Fruit fly (Drosophila melanogaster) whole organism, pupa: ENCODE data around the gene MED15.

Source experiments
- CG10348 ChIP-seq: fragments of 200-800 bp; sonication (Bioruptor generic); IDR thresholded peaks from 2 replicates; pipeline ENCODE4 v1.3.6; 2022; ENCODE audit warnings: missing biosample characterization, missing genetic modification characterization
- CG12605 ChIP-seq: fragments of 200-800 bp; sonication (Bioruptor generic); IDR thresholded peaks from 2 replicates; pipeline ENCODE4 v1.3.6; 2022; ENCODE audit warnings: missing biosample characterization, missing genetic modification characterization
- CG17806 ChIP-seq: fragments of 200-800 bp; sonication (Bioruptor generic); optimal IDR thresholded peaks from 2 replicates; lab custom pipeline; 2018; ENCODE audit warnings: missing biosample characterization, mild to moderate bottlenecking, missing genetic modification characterization, moderate library complexity
- CG32121 ChIP-seq: fragments of 200-800 bp; sonication (Bioruptor generic); IDR thresholded peaks from 2 replicates; pipeline ENCODE4 v1.3.6; 2022; ENCODE audit warnings: missing biosample characterization, missing genetic modification characterization
- CG4496 ChIP-seq: fragments of 200-800 bp; sonication (Bioruptor generic); IDR thresholded peaks from 3 replicates; pipeline ENCODE4 v1.3.6; 2022; ENCODE audit warnings: missing biosample characterization, missing genetic modification characterization
- EcR ChIP-seq: fragments of 200-800 bp; sonication (Bioruptor generic); optimal IDR thresholded peaks from 3 replicates; lab custom pipeline; 2019; ENCODE audit warnings: missing biosample characterization, missing genetic modification characterization, mild to moderate bottlenecking, moderate library complexity, missing genetic modification reagents
- Pif1B ChIP-seq: fragments of 200-800 bp; sonication (Bioruptor generic); optimal IDR thresholded peaks from 3 replicates; lab custom pipeline; 2016; ENCODE audit warnings: missing biosample characterization, missing genetic modification characterization
- rn ChIP-seq: fragments of 200-800 bp; sonication (Bioruptor generic); IDR thresholded peaks from 2 replicates; pipeline ENCODE4 v1.3.6; 2022; ENCODE audit warnings: missing biosample characterization, missing genetic modification characterization

dm6 chr2L:432119-432518 lies 40.7 kb upstream of the MED15 start:
- no peak for TF ChIP-seq CG32121 (GFP tag; lab: Robert Waterston, UW)
- no peak for TF ChIP-seq CG12605
- no peak for TF ChIP-seq CG10348 (GFP tag; lab: Robert Waterston, UW)
- TF ChIP-seq rn (GFP tag; lab: Robert Waterston, UW), result no peak
- TF ChIP-seq EcR, result no peak
- no peak for TF ChIP-seq Pif1B
- TF ChIP-seq CG4496 (GFP tag; lab: Robert Waterston, UW), result no peak
- TF ChIP-seq CG17806 (tag; lab: Kevin White, UChicago), result no peak
